Fruit fly (Drosophila melanogaster) whole organism, prepupa: Measurements from ENCODE around the gene tko.

Experiments used
- CG11294 ChIP-seq: fragments of 200-800 bp; sonication (Bioruptor generic); IDR thresholded peaks from 2 replicates; pipeline ENCODE4 v1.3.6; 2022; ENCODE audit warnings: missing biosample characterization, missing genetic modification characterization
- Ets21C ChIP-seq: fragments of 200-800 bp; sonication (Bioruptor generic); optimal IDR thresholded peaks from 3 replicates; lab custom pipeline; 2016; ENCODE audit warnings: missing biosample characterization, missing genetic modification characterization
- Smox ChIP-seq: fragments of 200-800 bp; sonication (Bioruptor generic); optimal IDR thresholded peaks from 3 replicates; lab custom pipeline; 2016; ENCODE audit warnings: missing biosample characterization, missing genetic modification characterization
- Sox14 ChIP-seq: fragments of 200-800 bp; sonication (Bioruptor generic); optimal IDR thresholded peaks from 3 replicates; lab custom pipeline; 2016; ENCODE audit warnings: missing biosample characterization, missing genetic modification characterization
- achi ChIP-seq: fragments of 200-800 bp; sonication (Bioruptor generic); optimal IDR thresholded peaks from 3 replicates; lab custom pipeline; 2016; ENCODE audit warnings: missing biosample characterization, missing genetic modification characterization

DNA sequence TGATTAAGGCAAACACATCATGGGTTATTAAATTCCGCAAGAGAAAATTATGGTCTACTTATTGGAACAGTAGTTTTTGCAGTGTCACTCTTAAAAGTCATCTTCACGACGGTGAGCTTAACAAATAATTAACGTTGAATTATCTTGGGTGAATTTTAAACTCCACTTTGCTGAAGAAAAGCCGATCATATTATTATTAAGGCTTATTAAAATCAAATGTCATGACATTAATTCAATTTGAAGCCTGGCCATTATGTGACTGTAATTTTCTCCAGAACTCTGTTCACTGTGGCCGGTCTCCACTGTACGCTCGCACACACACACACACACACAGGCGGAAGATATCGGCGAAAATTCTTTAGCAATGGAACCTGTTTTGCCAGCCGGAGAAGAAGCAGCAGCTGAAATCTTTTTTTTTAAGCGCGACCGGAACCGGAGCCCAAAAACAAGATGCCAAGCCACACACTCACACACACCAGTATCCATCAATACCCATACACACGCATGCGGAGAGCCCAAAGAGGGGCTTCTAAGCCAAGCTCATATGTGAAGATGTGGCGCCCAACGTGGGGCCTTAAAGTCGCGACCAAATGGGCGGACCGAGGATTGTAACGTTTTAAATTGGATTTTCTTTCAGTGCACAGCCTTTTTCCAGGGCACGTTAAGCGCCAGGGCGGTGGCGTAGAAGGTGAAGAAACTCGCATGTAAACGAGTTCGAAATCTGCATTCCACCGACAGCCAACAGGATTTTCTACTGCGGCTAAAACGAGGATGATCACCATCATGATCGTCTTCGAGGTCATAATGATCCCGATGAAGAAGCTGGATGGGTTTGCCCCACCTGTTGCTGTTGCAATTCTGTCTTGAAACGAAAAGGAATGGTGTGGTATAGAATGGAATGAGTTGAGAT, 11.8 kb upstream of the tko start:
- peak; percentile 67 for TF ChIP-seq Smox
- no peak for TF ChIP-seq CG11294 (GFP tag; lab: Robert Waterston, UW)
- peak; percentile 56 for TF ChIP-seq Ets21C
- peak; percentile 72 for TF ChIP-seq achi
- TF ChIP-seq Sox14 = peak; percentile 72
